Fruit fly (Drosophila melanogaster) whole organism, embryonic: Measurements from ENCODE around the gene nop5.

Experiments used
- CG10462 ChIP-seq: fragments of 200-800 bp; sonication (Bioruptor generic); optimal IDR thresholded peaks from 2 replicates; lab custom pipeline; 2016; ENCODE audit warnings: missing biosample characterization, missing genetic modification characterization
- CG10979 ChIP-seq: fragments of 200-800 bp; sonication (Bioruptor generic); optimal IDR thresholded peaks from 2 replicates; lab custom pipeline; 2018; ENCODE audit warnings: missing biosample characterization, mild to moderate bottlenecking, missing genetic modification characterization, moderate library complexity
- CG11247 ChIP-seq: fragments of 200-800 bp; sonication (Bioruptor generic); IDR thresholded peaks from 2 replicates; pipeline ENCODE4 v1.3.6; 2022; ENCODE audit warnings: missing biosample characterization, missing genetic modification characterization
- CG11398 ChIP-seq: fragments of 200-800 bp; sonication (Bioruptor generic); optimal IDR thresholded peaks from 2 replicates; lab custom pipeline; 2016; ENCODE audit warnings: missing biosample characterization, missing genetic modification characterization
- CG11695 ChIP-seq: fragments of 200-800 bp; sonication (Bioruptor generic); IDR thresholded peaks from 3 replicates; pipeline ENCODE4 v1.3.6; 2022; ENCODE audit warnings: missing biosample characterization, missing genetic modification characterization
- CG1233 ChIP-seq: fragments of 200-800 bp; sonication (Bioruptor generic); optimal IDR thresholded peaks from 4 replicates; lab custom pipeline; 2018; ENCODE audit warnings: missing biosample characterization, mild to moderate bottlenecking, missing genetic modification characterization
- CG1603 ChIP-seq: fragments of 200-800 bp; sonication (Bioruptor generic); optimal IDR thresholded peaks from 2 replicates; lab custom pipeline; 2019; ENCODE audit warnings: missing biosample characterization, mild to moderate bottlenecking, missing genetic modification characterization, moderate library complexity
- CG17186 ChIP-seq: fragments of 200-800 bp; sonication (Bioruptor generic); optimal IDR thresholded peaks from 3 replicates; lab custom pipeline; 2017; ENCODE audit warnings: missing biosample characterization, missing genetic modification reagents, missing genetic modification characterization
- CG1792 ChIP-seq: fragments of 200-800 bp; sonication (Bioruptor generic); optimal IDR thresholded peaks from 2 replicates; lab custom pipeline; 2016; ENCODE audit warnings: missing biosample characterization, missing genetic modification characterization
- CG18619 ChIP-seq: fragments of 200-800 bp; sonication (Bioruptor generic); optimal IDR thresholded peaks from 3 replicates; lab custom pipeline; 2017; ENCODE audit warnings: missing biosample characterization, mild to moderate bottlenecking, missing genetic modification characterization
- CG2116 ChIP-seq: fragments of 200-800 bp; sonication (Bioruptor generic); optimal IDR thresholded peaks from 3 replicates; lab custom pipeline; 2018; ENCODE audit warnings: missing biosample characterization, mild to moderate bottlenecking, missing genetic modification characterization
- CG2889 ChIP-seq: fragments of 200-800 bp; sonication (Bioruptor generic); IDR thresholded peaks from 3 replicates; pipeline ENCODE4 v1.3.6; 2022; ENCODE audit warnings: missing biosample characterization, missing genetic modification characterization
- CG3163 ChIP-seq: fragments of 200-800 bp; sonication (Bioruptor generic); optimal IDR thresholded peaks from 3 replicates; lab custom pipeline; 2016; ENCODE audit warnings: missing biosample characterization, missing genetic modification characterization
- CG33557 ChIP-seq: fragments of 200-800 bp; sonication (Bioruptor generic); optimal IDR thresholded peaks from 2 replicates; lab custom pipeline; 2019; ENCODE audit warnings: missing biosample characterization, mild to moderate bottlenecking, missing genetic modification characterization, moderate library complexity
- CG34422 ChIP-seq: fragments of 200-800 bp; sonication (Bioruptor generic); IDR thresholded peaks from 3 replicates; pipeline ENCODE4 v1.3.6; 2022; ENCODE audit warnings: missing biosample characterization, missing genetic modification characterization
- CG4328 ChIP-seq: fragments of 200-800 bp; sonication (Bioruptor generic); optimal IDR thresholded peaks from 3 replicates; lab custom pipeline; 2017; ENCODE audit warnings: missing biosample characterization, missing genetic modification reagents, missing genetic modification characterization
- CG4360 ChIP-seq: fragments of 200-800 bp; sonication (Bioruptor generic); IDR thresholded peaks from 2 replicates; pipeline ENCODE4 v1.3.6; 2022; ENCODE audit warnings: missing biosample characterization, missing genetic modification characterization
- CG7963 ChIP-seq: fragments of 200-800 bp; sonication (Bioruptor generic); IDR thresholded peaks from 3 replicates; pipeline ENCODE4 v1.3.6; 2022; ENCODE audit warnings: missing biosample characterization, missing genetic modification characterization; ENCODE audit not compliant: partially characterized antibody
- CG9727 ChIP-seq: fragments of 200-800 bp; sonication (Bioruptor generic); optimal IDR thresholded peaks from 3 replicates; lab custom pipeline; 2017; ENCODE audit warnings: missing biosample characterization, mild to moderate bottlenecking, missing genetic modification characterization
- CG9797 ChIP-seq: fragments of 200-800 bp; sonication (Bioruptor generic); optimal IDR thresholded peaks from 3 replicates; lab custom pipeline; 2018; ENCODE audit warnings: missing biosample characterization, mild to moderate bottlenecking, missing genetic modification characterization
- Dfd ChIP-seq, 2 experiments: fragments of >200 bp; optimal IDR thresholded peaks; 2 replicates each; lab custom pipeline; 2017; ENCODE audit warnings: missing biosample characterization in 2 of 2, missing genetic modification characterization in 2 of 2
- Dip2 ChIP-seq: fragments of 200-800 bp; sonication (Bioruptor generic); IDR thresholded peaks from 2 replicates; pipeline ENCODE4 v1.3.6; 2022; ENCODE audit warnings: missing biosample characterization, missing genetic modification characterization
- Dip3 ChIP-seq: fragments of 200-800 bp; sonication (Bioruptor generic); optimal IDR thresholded peaks from 3 replicates; lab custom pipeline; 2016; ENCODE audit warnings: missing biosample characterization, missing genetic modification characterization
- Dll ChIP-seq: fragments of 200-800 bp; sonication (Bioruptor generic); IDR thresholded peaks from 4 replicates; pipeline ENCODE4 v1.3.6; 2022; ENCODE audit warnings: missing biosample characterization, missing genetic modification characterization; ENCODE audit not compliant: partially characterized antibody
- HLH54F ChIP-seq: fragments of 200-800 bp; sonication (Bioruptor generic); optimal IDR thresholded peaks from 3 replicates; lab custom pipeline; 2016; ENCODE audit warnings: missing biosample characterization, missing genetic modification characterization
- MESR4 ChIP-seq: fragments of 200-800 bp; sonication (Bioruptor generic); optimal IDR thresholded peaks from 2 replicates; lab custom pipeline; 2018; ENCODE audit warnings: missing biosample characterization, mild to moderate bottlenecking, missing genetic modification characterization, moderate library complexity
- Max ChIP-seq: fragments of 200-800 bp; sonication (Bioruptor generic); optimal IDR thresholded peaks from 2 replicates; lab custom pipeline; 2016; ENCODE audit warnings: missing biosample characterization, mild to moderate bottlenecking, missing genetic modification characterization
- Meics ChIP-seq: fragments of 200-800 bp; sonication (Bioruptor generic); optimal IDR thresholded peaks from 2 replicates; lab custom pipeline; 2017; ENCODE audit warnings: missing biosample characterization, mild to moderate bottlenecking, missing genetic modification characterization
- Nf-YA ChIP-seq: fragments of 200-800 bp; sonication (Bioruptor generic); IDR thresholded peaks from 2 replicates; pipeline ENCODE4 v1.3.6; 2022; ENCODE audit warnings: missing biosample characterization, missing genetic modification characterization
- Scr ChIP-seq: fragments of 200-800 bp; sonication (Bioruptor generic); IDR thresholded peaks from 2 replicates; pipeline ENCODE4 v1.3.6; 2022; ENCODE audit warnings: missing biosample characterization, missing genetic modification characterization; ENCODE audit not compliant: partially characterized antibody
- br ChIP-seq: fragments of >200 bp; optimal IDR thresholded peaks from 2 replicates; lab custom pipeline; 2017
- ci ChIP-seq: fragments of 200-800 bp; sonication (Bioruptor generic); IDR thresholded peaks from 3 replicates; pipeline ENCODE4 v1.3.6; 2022; ENCODE audit warnings: missing biosample characterization, missing genetic modification characterization
- crol ChIP-seq: fragments of 200-800 bp; sonication (Bioruptor generic); IDR thresholded peaks from 2 replicates; pipeline ENCODE4 v1.3.6; 2022; ENCODE audit warnings: missing biosample characterization, missing genetic modification characterization
- dmrt99B ChIP-seq: fragments of 200-800 bp; sonication (Bioruptor generic); optimal IDR thresholded peaks from 2 replicates; lab custom pipeline; 2018; ENCODE audit warnings: missing biosample characterization, mild to moderate bottlenecking, missing genetic modification characterization, moderate library complexity
- eyg ChIP-seq: fragments of 200-800 bp; sonication (Bioruptor generic); optimal IDR thresholded peaks from 3 replicates; lab custom pipeline; 2016; ENCODE audit warnings: missing biosample characterization, missing genetic modification characterization
- gt ChIP-seq: fragments of 200-800 bp; sonication (Bioruptor generic); IDR thresholded peaks from 2 replicates; pipeline ENCODE4 v1.3.6; 2022; ENCODE audit warnings: missing biosample characterization, missing genetic modification characterization
- hb ChIP-seq: fragments of 200-800 bp; sonication (Bioruptor generic); IDR thresholded peaks from 3 replicates; pipeline ENCODE4 v1.3.6; 2022; ENCODE audit warnings: missing biosample characterization, missing genetic modification characterization; ENCODE audit not compliant: partially characterized antibody
- nmo ChIP-seq: fragments of 200-800 bp; sonication (Bioruptor generic); optimal IDR thresholded peaks from 2 replicates; lab custom pipeline; 2018; ENCODE audit warnings: missing biosample characterization, mild to moderate bottlenecking, missing genetic modification characterization, moderate library complexity
- nom ChIP-seq: fragments of 200-800 bp; sonication (Bioruptor generic); optimal IDR thresholded peaks from 2 replicates; lab custom pipeline; 2017; ENCODE audit warnings: missing biosample characterization, missing genetic modification characterization, mild to moderate bottlenecking, moderate library complexity, missing genetic modification reagents
- pan ChIP-seq, 4 experiments: fragments of >200 bp in 3 of 4; fragments of 200-800 bp in 1 of 4; sonication (Bioruptor generic) in 1 of 4; optimal IDR thresholded peaks in 3 of 4; IDR thresholded peaks in 1 of 4; 2 replicates each; pipeline versions ENCODE4 v1.3.6 to Lab custom; 2017 to 2022; ENCODE audit warnings: missing biosample characterization in 2 of 4, missing genetic modification characterization in 2 of 4, mixed read lengths in 1 of 4
- pzg ChIP-seq: fragments of 200-800 bp; sonication (Bioruptor generic); optimal IDR thresholded peaks from 3 replicates; lab custom pipeline; 2018; ENCODE audit warnings: missing biosample characterization, mild to moderate bottlenecking, missing genetic modification characterization, moderate library complexity
- sc ChIP-seq, 3 experiments: fragments of >200 bp in 2 of 3; fragments of 200-800 bp in 1 of 3; sonication (Bioruptor generic) in 1 of 3; optimal IDR thresholded peaks; 2 replicates in 2 of 3; 3 replicates in 1 of 3; lab custom pipeline; 2017; ENCODE audit warnings: mild to moderate bottlenecking in 1 of 3, missing biosample characterization in 1 of 3, missing genetic modification characterization in 1 of 3, missing genetic modification reagents in 1 of 3
- seq ChIP-seq: fragments of 200-800 bp; sonication (Bioruptor generic); IDR thresholded peaks from 2 replicates; pipeline ENCODE4 v1.3.6; 2022; ENCODE audit warnings: missing biosample characterization, missing genetic modification characterization
- slbo ChIP-seq: fragments of 200-800 bp; sonication (Bioruptor generic); IDR thresholded peaks from 2 replicates; pipeline ENCODE4 v1.3.6; 2022; ENCODE audit warnings: missing biosample characterization, missing genetic modification characterization
- stc ChIP-seq: fragments of 200-800 bp; sonication (Bioruptor generic); IDR thresholded peaks from 2 replicates; pipeline ENCODE4 v1.3.6; 2022; ENCODE audit warnings: missing biosample characterization, missing genetic modification characterization
- tio ChIP-seq: fragments of 200-800 bp; sonication (Bioruptor generic); optimal IDR thresholded peaks from 2 replicates; lab custom pipeline; 2017; ENCODE audit warnings: missing biosample characterization, missing genetic modification characterization, inconsistent platforms
- tx ChIP-seq: fragments of 200-800 bp; sonication (Bioruptor generic); optimal IDR thresholded peaks from 2 replicates; lab custom pipeline; 2016; ENCODE audit warnings: missing biosample characterization, missing genetic modification characterization
- unc-4 ChIP-seq: fragments of 200-800 bp; sonication (Bioruptor generic); IDR thresholded peaks from 2 replicates; pipeline ENCODE4 v1.3.6; 2022; ENCODE audit warnings: missing biosample characterization, missing genetic modification characterization; ENCODE audit not compliant: partially characterized antibody
- wdn ChIP-seq: fragments of 200-800 bp; sonication (Bioruptor generic); IDR thresholded peaks from 2 replicates; pipeline ENCODE4 v1.3.6; 2022; ENCODE audit warnings: missing biosample characterization, missing genetic modification characterization

Gene nop5

dm6 chr2L:6919203-6919849 lies 783 bp upstream of the nop5 start (continued):
- TF ChIP-seq dmrt99B (tag; lab: Kevin White, UChicago), result no peak
- no peak for TF ChIP-seq Dip3
- TF ChIP-seq CG9797 (GFP tag; lab: Kevin White, UChicago), result no peak
- no peak for TF ChIP-seq Dll (GFP tag; lab: Robert Waterston, UW)
- peak; percentile 22; the same call in 1 of the 3 replicates for TF ChIP-seq CG34422
- no peak for TF ChIP-seq sc (optimal IDR thresholded peaks at IDR 0.05; lab: Kevin White, UChicago)
- TF ChIP-seq sc (GFP tag; optimal IDR thresholded peaks at IDR 0.05; lab: Kevin White, UChicago), result no peak
- TF ChIP-seq wdn (GFP tag; lab: Robert Waterston, UW), result no peak
- no peak for TF ChIP-seq CG11398 (GFP tag; lab: Kevin White, UChicago)
- TF ChIP-seq CG10979, result no peak
- peak; percentile 32 for TF ChIP-seq MESR4 (GFP tag; lab: Kevin White, UChicago)
- TF ChIP-seq CG9727 (GFP tag; lab: Kevin White, UChicago), result no peak
- no peak for TF ChIP-seq Meics
- TF ChIP-seq gt (GFP tag; lab: Robert Waterston, UW), result no peak
- no peak for TF ChIP-seq CG11247 (GFP tag; lab: Robert Waterston, UW)
- TF ChIP-seq br (lab: Kevin White, UChicago), result no peak
- TF ChIP-seq CG33557, result no peak
- TF ChIP-seq CG18619 (GFP tag; lab: Kevin White, UChicago), result peak; percentile 16
- TF ChIP-seq Nf-YA (GFP tag; lab: Robert Waterston, UW), result no peak
- peak; percentile 8 for TF ChIP-seq CG1233 (GFP tag; lab: Kevin White, UChicago)
- peak; percentile 77; the same call in 1 of the 2 replicates for TF ChIP-seq crol (GFP tag; lab: Robert Waterston, UW)
- no peak for TF ChIP-seq hb (GFP tag; lab: Robert Waterston, UW)
- TF ChIP-seq CG4360 (GFP tag; lab: Robert Waterston, UW), result no peak
- TF ChIP-seq HLH54F (GFP tag; lab: Kevin White, UChicago), result no peak
- TF ChIP-seq CG10462 (GFP tag; lab: Kevin White, UChicago), result no peak
- peak; percentile 20; the same call in 1 of the 2 replicates for TF ChIP-seq unc-4 (GFP tag; lab: Robert Waterston, UW)
- TF ChIP-seq CG3163 (GFP tag; lab: Kevin White, UChicago), result no peak
- TF ChIP-seq pzg (GFP tag; lab: Kevin White, UChicago), result peak; percentile 49
- no peak for TF ChIP-seq tx (GFP tag; lab: Kevin White, UChicago)
- TF ChIP-seq Max (GFP tag; lab: Kevin White, UChicago), result no peak
- no peak for TF ChIP-seq ci (GFP tag; lab: Robert Waterston, UW)
- no peak for TF ChIP-seq tio
- no peak for TF ChIP-seq nom (GFP tag; lab: Kevin White, UChicago)
- TF ChIP-seq CG7963 (GFP tag; lab: Robert Waterston, UW), result 0 out of 3 replicates have a peak, but pooled peaks have one; percentile 12
- TF ChIP-seq CG1603, result peak; percentile 7
- TF ChIP-seq CG1792 (GFP tag; lab: Kevin White, UChicago), result no peak
- TF ChIP-seq seq (GFP tag; lab: Robert Waterston, UW), result no peak
- no peak; the same call in 1 of the 2 replicates for TF ChIP-seq slbo (GFP tag; lab: Robert Waterston, UW)
- no peak for TF ChIP-seq stc
- TF ChIP-seq nmo (GFP tag; lab: Kevin White, UChicago), result no peak
- TF ChIP-seq Dip2 (GFP tag; lab: Robert Waterston, UW), result no peak
- no peak for TF ChIP-seq CG4328 (GFP tag; lab: Kevin White, UChicago)
- TF ChIP-seq eyg (GFP tag; lab: Kevin White, UChicago), result no peak
- no peak for TF ChIP-seq CG2889
- peak; percentile 99 for TF ChIP-seq CG17186
- no peak for TF ChIP-seq CG11695
- no peak for TF ChIP-seq Scr (GFP tag; lab: Robert Waterston, UW)
- TF ChIP-seq CG2116 (GFP tag; lab: Kevin White, UChicago), result no peak
- TF ChIP-seq Dfd (GFP tag; optimal IDR thresholded peaks at IDR 0.05; lab: Kevin White, UChicago), result no peak
- TF ChIP-seq pan (optimal IDR thresholded peaks at IDR 0.05; lab: Kevin White, UChicago), result no peak
- no peak for TF ChIP-seq pan (GFP tag; optimal IDR thresholded peaks at IDR 0.05 in 1 of 2, IDR thresholded peaks at IDR 0.05 in 1 of 2)
